Worm (Caenorhabditis elegans): ENCODE measurements around the gene cec-7.
A peak's percentile ranks its signal among the peaks of the same experiment; 100 is the strongest.

ce11 chrIII:12841328-12841727 lies 36.0 kb downstream of the cec-7 start:
- TF ChIP-seq hmg-11 (tag; optimal IDR thresholded peaks at IDR 0.05), result peak; percentile 79
- peak; percentile 31 for TF ChIP-seq fos-1 (tag; optimal IDR thresholded peaks at IDR 0.05)
- TF ChIP-seq unc-39 (tag; optimal IDR thresholded peaks at IDR 0.05), result no peak
- TF ChIP-seq pha-4 (tag; optimal IDR thresholded peaks at IDR 0.05), result peak; percentile 57
- TF ChIP-seq mdl-1 (tag; optimal IDR thresholded peaks at IDR 0.05), result peak; percentile 74
